Worm (Caenorhabditis elegans): ENCODE measurements around the gene C46C2.3.

- TF ChIP-seq rpc-1 (optimal IDR thresholded peaks at IDR 0.05) (no peak), rpc-1 (tag; optimal IDR thresholded peaks at IDR 0.05) (no peak), egrh-3 (GFP tag; IDR thresholded peaks at IDR 0.05) (no peak), unc-130 (GFP tag; optimal IDR thresholded peaks at IDR 0.05) (no peak), ztf-6 (GFP tag; IDR thresholded peaks at IDR 0.05) (no peak), snpc-4 (GFP tag; optimal IDR thresholded peaks at IDR 0.05) (no peak), snpc-4 (tag; optimal IDR thresholded peaks at IDR 0.05) (no peak), nfya-2 (GFP tag; IDR thresholded peaks at IDR 0.05) (no peak), lir-1 (GFP tag; conservative IDR thresholded peaks at IDR 0.05) (no peak), him-1 (tag; optimal IDR thresholded peaks at IDR 0.05) (no peak), tbp1 (GFP tag; optimal IDR thresholded peaks at IDR 0.05) (no peak)
Measured at ce11 chrIV:9266464-9266863, 41.5 kb downstream of the C46C2.3 start, which contains the start of gene Y11D7A.19.

Measured in whole organism, young adult.